Worm (Caenorhabditis elegans) whole organism, midembryonic: ENCODE data around the gene pqn-35.

Source experiments
- T22C8.4 ChIP-seq: fragments of 200-800 bp; sonication (Bioruptor generic); IDR thresholded peaks from 2 replicates; pipeline ENCODE4 v1.3.6; 2022; ENCODE audit warnings: missing genetic modification characterization, missing compliant biosample characterization
- cog-1 ChIP-seq: sonication (generic microtip); optimal IDR thresholded peaks from 2 replicates; lab custom pipeline; 2016; ENCODE audit warnings: missing genetic modification characterization, missing compliant biosample characterization
- flt-1 ChIP-seq: fragments of 200-800 bp; sonication (Bioruptor generic); IDR thresholded peaks from 2 replicates; pipeline ENCODE4 v1.3.6; 2022; ENCODE audit warnings: missing genetic modification characterization, missing compliant biosample characterization
- klf-2 ChIP-seq: fragments of 200-800 bp; sonication (Bioruptor generic); conservative IDR thresholded peaks from 2 replicates; pipeline ENCODE4 v1.3.6; 2022; ENCODE audit warnings: missing genetic modification reagents, missing genetic modification characterization, missing compliant biosample characterization
- med-1 ChIP-seq: sonication (generic microtip); optimal IDR thresholded peaks from 2 replicates; lab custom pipeline; 2017; ENCODE audit warnings: missing genetic modification characterization, mild to moderate bottlenecking, missing compliant biosample characterization, antibody characterized with exemption, missing genetic modification reagents; ENCODE audit not compliant: insufficient read depth
- ref-1 ChIP-seq: fragments of 200-800 bp; sonication (Bioruptor generic); conservative IDR thresholded peaks from 2 replicates; pipeline ENCODE4 v1.3.6; 2022; ENCODE audit warnings: missing genetic modification reagents, missing genetic modification characterization, missing compliant biosample characterization
- tab-1 ChIP-seq: fragments of 200-800 bp; sonication (Bioruptor generic); IDR thresholded peaks from 2 replicates; pipeline ENCODE4 v1.3.6; 2022; ENCODE audit warnings: missing genetic modification characterization, missing compliant biosample characterization
- ztf-23 ChIP-seq: fragments of 200-800 bp; sonication (Bioruptor generic); IDR thresholded peaks from 2 replicates; pipeline ENCODE4 v1.3.6; 2022; ENCODE audit warnings: missing genetic modification reagents, missing genetic modification characterization, missing compliant biosample characterization
- ztf-29 ChIP-seq: fragments of 200-800 bp; sonication (Bioruptor generic); IDR thresholded peaks from 2 replicates; pipeline ENCODE4 v1.3.6; 2022; ENCODE audit warnings: missing genetic modification reagents, missing genetic modification characterization, missing compliant biosample characterization

Gene pqn-35

ce11 chrII:4579920-4580474, 32.8 kb upstream of the pqn-35 start:
- peak; percentile 13; the same call in 1 of the 2 replicates for TF ChIP-seq flt-1 (GFP tag; lab: Robert Waterston, UW)
- no peak for TF ChIP-seq klf-2

DNA sequence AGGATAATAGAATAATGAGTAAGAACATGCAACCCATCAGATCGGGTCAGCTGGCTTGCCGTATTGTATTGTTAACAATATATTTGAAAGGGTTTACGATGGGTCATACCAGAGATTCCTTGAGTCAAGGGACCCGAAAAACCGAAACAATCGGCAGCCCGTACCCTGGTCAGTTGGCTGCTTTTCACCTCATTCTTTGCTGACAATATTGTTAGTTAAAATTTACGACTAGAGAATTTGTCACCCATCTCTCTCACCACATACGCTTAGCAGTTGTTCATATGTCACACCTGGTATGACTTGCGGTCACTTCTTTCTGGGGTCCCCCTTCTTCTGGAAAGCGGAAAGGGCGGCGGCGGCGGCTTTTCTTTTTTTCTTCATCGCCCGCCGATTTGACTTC, 31.7 kb upstream of the pqn-35 start:
- TF ChIP-seq klf-2 = no peak

- no peak for TF ChIP-seq ztf-23
- no peak for TF ChIP-seq cog-1 (tag; lab: Kevin White, UChicago)
- no peak for TF ChIP-seq ref-1 (GFP tag; lab: Robert Waterston, UW)
- TF ChIP-seq med-1 (GFP tag; lab: Kevin White, UChicago) = no peak
- TF ChIP-seq T22C8.4 (GFP tag; lab: Robert Waterston, UW) = no peak
- no peak for TF ChIP-seq ztf-29 (GFP tag; lab: Robert Waterston, UW)
- TF ChIP-seq tab-1 (GFP tag; lab: Robert Waterston, UW) = no peak
- no peak for TF ChIP-seq klf-2
- no peak for TF ChIP-seq flt-1 (GFP tag; lab: Robert Waterston, UW)
Observed at ce11 chrII:4583203-4583912, 29.4 kb upstream of the pqn-35 start.

DNA sequence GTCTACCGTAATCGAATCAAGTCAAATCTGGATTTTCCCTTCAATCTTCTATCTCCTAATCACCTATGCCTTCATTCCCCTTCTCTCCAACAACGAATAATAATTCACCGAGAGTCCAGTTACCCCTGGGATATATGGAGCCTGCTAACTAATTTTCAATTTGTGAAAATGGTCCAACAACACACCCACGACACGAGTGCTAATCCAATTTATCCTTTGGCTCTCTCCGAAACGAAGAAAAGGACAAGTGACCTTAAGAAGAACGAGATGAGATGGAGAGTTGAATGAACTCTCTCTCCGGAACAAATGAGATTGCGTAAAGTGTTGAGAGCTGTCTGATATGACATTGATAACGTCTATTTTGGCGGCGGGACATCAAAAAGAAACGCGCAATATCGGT, 28.5 kb upstream of the pqn-35 start:
- TF ChIP-seq klf-2 = no peak

ce11 chrII:4585327-4585726, 27.5 kb upstream of the pqn-35 start:
- no peak for TF ChIP-seq ztf-23
- no peak for TF ChIP-seq klf-2
- TF ChIP-seq cog-1 (tag; lab: Kevin White, UChicago) = no peak
- TF ChIP-seq ref-1 (GFP tag; lab: Robert Waterston, UW) = 0 out of 2 replicates have a peak, but pooled peaks have one; percentile 25
- TF ChIP-seq ztf-29 (GFP tag; lab: Robert Waterston, UW) = no peak
- no peak for TF ChIP-seq med-1 (GFP tag; lab: Kevin White, UChicago)
- no peak for TF ChIP-seq T22C8.4 (GFP tag; lab: Robert Waterston, UW)
- TF ChIP-seq tab-1 (GFP tag; lab: Robert Waterston, UW) = no peak
- TF ChIP-seq flt-1 (GFP tag; lab: Robert Waterston, UW) = 0 out of 2 replicates have a peak, but pooled peaks have one; percentile 27

- TF ChIP-seq klf-2 (no peak), cog-1 (tag; lab: Kevin White, UChicago) (no peak), ztf-23 (no peak), T22C8.4 (GFP tag; lab: Robert Waterston, UW) (no peak), med-1 (GFP tag; lab: Kevin White, UChicago) (no peak), flt-1 (GFP tag; lab: Robert Waterston, UW) (no peak), tab-1 (GFP tag; lab: Robert Waterston, UW) (no peak), ztf-29 (GFP tag; lab: Robert Waterston, UW) (no peak), ref-1 (GFP tag; lab: Robert Waterston, UW) (no peak)
Observed at ce11 chrII:4590086-4590485, 22.7 kb upstream of the pqn-35 start.

ce11 chrII:4590660-4591059, 22.1 kb upstream of the pqn-35 start:
- TF ChIP-seq ztf-29 (GFP tag; lab: Robert Waterston, UW) = no peak
- TF ChIP-seq ref-1 (GFP tag; lab: Robert Waterston, UW) = no peak
- no peak for TF ChIP-seq T22C8.4 (GFP tag; lab: Robert Waterston, UW)
- TF ChIP-seq ztf-23 = no peak
- TF ChIP-seq tab-1 (GFP tag; lab: Robert Waterston, UW) = no peak

DNA sequence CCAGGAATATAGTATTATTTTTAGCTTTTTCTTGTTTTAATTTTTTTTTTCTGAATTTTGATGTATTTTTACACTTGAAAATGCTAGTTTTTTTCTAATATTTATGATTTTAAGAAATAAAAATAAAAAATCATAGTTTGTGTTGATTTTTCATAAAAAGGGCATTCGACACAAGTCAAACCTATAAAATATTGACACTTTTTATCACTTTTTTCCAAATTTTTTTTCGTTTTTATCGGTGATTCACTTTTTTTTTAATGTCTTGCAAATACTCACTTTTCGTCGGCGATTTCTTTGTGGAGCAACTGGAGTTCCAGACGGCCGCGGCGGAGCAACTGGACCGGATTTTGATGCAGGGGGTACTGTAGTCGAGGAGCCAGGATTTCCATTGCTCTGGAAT, 15.4 kb upstream of the pqn-35 start:
- TF ChIP-seq ztf-23 (no peak), klf-2 (no peak), tab-1 (GFP tag; lab: Robert Waterston, UW) (no peak), med-1 (GFP tag; lab: Kevin White, UChicago) (no peak), cog-1 (tag; lab: Kevin White, UChicago) (no peak), ref-1 (GFP tag; lab: Robert Waterston, UW) (no peak), T22C8.4 (GFP tag; lab: Robert Waterston, UW) (no peak), ztf-29 (GFP tag; lab: Robert Waterston, UW) (no peak), flt-1 (GFP tag; lab: Robert Waterston, UW) (no peak)

ce11 chrII:4598815-4599214, 14.0 kb upstream of the pqn-35 start:
- 0 out of 2 replicates have a peak, but pooled peaks have one; percentile 28 for TF ChIP-seq ztf-23
- TF ChIP-seq ztf-29 (GFP tag; lab: Robert Waterston, UW) = no peak
- no peak for TF ChIP-seq ref-1 (GFP tag; lab: Robert Waterston, UW)
- no peak for TF ChIP-seq T22C8.4 (GFP tag; lab: Robert Waterston, UW)

ce11 chrII:4599838-4600237, 13.0 kb upstream of the pqn-35 start:
- TF ChIP-seq cog-1 (tag; lab: Kevin White, UChicago) (no peak), klf-2 (no peak), ref-1 (GFP tag; lab: Robert Waterston, UW) (no peak), ztf-29 (GFP tag; lab: Robert Waterston, UW) (no peak), med-1 (GFP tag; lab: Kevin White, UChicago) (no peak), tab-1 (GFP tag; lab: Robert Waterston, UW) (no peak), flt-1 (GFP tag; lab: Robert Waterston, UW) (no peak), T22C8.4 (GFP tag; lab: Robert Waterston, UW) (no peak), ztf-23 (no peak)
